Fruit fly (Drosophila melanogaster) whole organism, embryonic: ENCODE measurements around the gene CG43095.
A peak's percentile ranks its signal among the peaks of the same experiment; 100 is the strongest.

Experiments
- CG10462 ChIP-seq: fragments of 200-800 bp; sonication (Bioruptor generic); optimal IDR thresholded peaks from 2 replicates; lab custom pipeline; 2016; ENCODE audit warnings: missing biosample characterization, missing genetic modification characterization
- CG10959 ChIP-seq: fragments of 200-800 bp; sonication (Bioruptor generic); IDR thresholded peaks from 2 replicates; pipeline ENCODE4 v1.3.6; 2022; ENCODE audit warnings: missing biosample characterization, missing genetic modification characterization
- CG11504 ChIP-seq: fragments of 200-800 bp; sonication (Bioruptor generic); optimal IDR thresholded peaks from 3 replicates; lab custom pipeline; 2019; ENCODE audit warnings: missing biosample characterization, mild to moderate bottlenecking, missing genetic modification characterization, moderate library complexity
- CG11560 ChIP-seq: fragments of 200-800 bp; sonication (Bioruptor generic); IDR thresholded peaks from 3 replicates; pipeline ENCODE4 v1.3.6; 2022; ENCODE audit warnings: missing biosample characterization, missing genetic modification characterization
- CG12155 ChIP-seq: fragments of 200-800 bp; sonication (Bioruptor generic); optimal IDR thresholded peaks from 3 replicates; lab custom pipeline; 2016; ENCODE audit warnings: missing biosample characterization, missing genetic modification characterization
- CG13424 ChIP-seq: fragments of 200-800 bp; sonication (Bioruptor generic); optimal IDR thresholded peaks from 2 replicates; lab custom pipeline; 2019; ENCODE audit warnings: missing biosample characterization, mild to moderate bottlenecking, missing genetic modification characterization, moderate library complexity
- CG13894 ChIP-seq: fragments of 200-800 bp; sonication (Bioruptor generic); optimal IDR thresholded peaks from 3 replicates; lab custom pipeline; 2018; ENCODE audit warnings: missing biosample characterization, mild to moderate bottlenecking, missing genetic modification characterization, moderate library complexity
- CG16813 ChIP-seq: fragments of 200-800 bp; sonication (Bioruptor generic); IDR thresholded peaks from 3 replicates; pipeline ENCODE4 v1.3.6; 2022; ENCODE audit warnings: missing biosample characterization, missing genetic modification characterization; ENCODE audit not compliant: partially characterized antibody
- CG17385 ChIP-seq: fragments of 200-800 bp; sonication (Bioruptor generic); optimal IDR thresholded peaks from 3 replicates; lab custom pipeline; 2018; ENCODE audit warnings: missing biosample characterization, mild to moderate bottlenecking, missing genetic modification characterization
- CG17612 ChIP-seq: fragments of 200-800 bp; sonication (Bioruptor generic); IDR thresholded peaks from 2 replicates; pipeline ENCODE4 v1.3.6; 2022; ENCODE audit warnings: missing biosample characterization, missing genetic modification characterization
- CG1792 ChIP-seq: fragments of 200-800 bp; sonication (Bioruptor generic); optimal IDR thresholded peaks from 2 replicates; lab custom pipeline; 2016; ENCODE audit warnings: missing biosample characterization, missing genetic modification characterization
- CG1832 ChIP-seq: fragments of 200-800 bp; sonication (Bioruptor generic); optimal IDR thresholded peaks from 2 replicates; lab custom pipeline; 2017; ENCODE audit warnings: missing biosample characterization, mild to moderate bottlenecking, missing genetic modification characterization, inconsistent platforms
- CG2129 ChIP-seq: fragments of 200-800 bp; sonication (Bioruptor generic); IDR thresholded peaks from 2 replicates; pipeline ENCODE4 v1.3.6; 2022; ENCODE audit warnings: missing biosample characterization, missing genetic modification characterization; ENCODE audit not compliant: partially characterized antibody
- CG30020 ChIP-seq: fragments of 200-800 bp; optimal IDR thresholded peaks from 2 replicates; lab custom pipeline; 2019; ENCODE audit warnings: missing biosample characterization, mild to moderate bottlenecking, missing genetic modification characterization, moderate library complexity
- CG3065 ChIP-seq: fragments of 200-800 bp; sonication (Bioruptor generic); optimal IDR thresholded peaks from 2 replicates; lab custom pipeline; 2016; ENCODE audit warnings: missing biosample characterization, missing genetic modification characterization
- CG34376 ChIP-seq: fragments of 200-800 bp; sonication (Bioruptor generic); optimal IDR thresholded peaks from 2 replicates; lab custom pipeline; 2018; ENCODE audit warnings: missing biosample characterization, mild to moderate bottlenecking, missing genetic modification characterization
- CG4328 ChIP-seq: fragments of 200-800 bp; sonication (Bioruptor generic); optimal IDR thresholded peaks from 3 replicates; lab custom pipeline; 2017; ENCODE audit warnings: missing biosample characterization, missing genetic modification reagents, missing genetic modification characterization
- CG4854 ChIP-seq: fragments of 200-800 bp; sonication (Bioruptor generic); optimal IDR thresholded peaks from 2 replicates; lab custom pipeline; 2016; ENCODE audit warnings: missing biosample characterization, missing genetic modification characterization, inconsistent platforms
- CG6175 ChIP-seq: fragments of 200-800 bp; sonication (Bioruptor generic); IDR thresholded peaks from 3 replicates; pipeline ENCODE4 v1.3.6; 2022; ENCODE audit warnings: missing biosample characterization, missing genetic modification characterization
- CG7372 ChIP-seq: fragments of 200-800 bp; sonication (Bioruptor generic); IDR thresholded peaks from 2 replicates; pipeline ENCODE4 v1.3.6; 2022; ENCODE audit warnings: missing biosample characterization, missing genetic modification characterization
- CG7745 ChIP-seq: fragments of 200-800 bp; sonication (Bioruptor generic); optimal IDR thresholded peaks from 2 replicates; lab custom pipeline; 2018; ENCODE audit warnings: missing biosample characterization, mild to moderate bottlenecking, missing genetic modification characterization, moderate library complexity
- CG8478 ChIP-seq: fragments of >200 bp; optimal IDR thresholded peaks from 2 replicates; lab custom pipeline; 2018
- CG8765 ChIP-seq: fragments of 200-800 bp; sonication (Bioruptor generic); IDR thresholded peaks from 2 replicates; pipeline ENCODE4 v1.3.6; 2022; ENCODE audit warnings: missing biosample characterization, missing genetic modification characterization
- E2f2 ChIP-seq: fragments of 200-800 bp; sonication (Bioruptor generic); IDR thresholded peaks from 2 replicates; pipeline ENCODE4 v1.3.6; 2022; ENCODE audit warnings: missing biosample characterization, missing genetic modification characterization
- Hr51 ChIP-seq, 2 experiments: fragments of 200-800 bp; sonication (Bioruptor generic); optimal IDR thresholded peaks; 2 replicates in 1 of 2; 3 replicates in 1 of 2; lab custom pipeline; 2016 to 2018; ENCODE audit warnings: missing biosample characterization in 2 of 2, missing genetic modification characterization in 2 of 2, mild to moderate bottlenecking in 1 of 2, moderate library complexity in 1 of 2
- Kr ChIP-seq: fragments of 200-800 bp; sonication (Bioruptor generic); optimal IDR thresholded peaks from 2 replicates; lab custom pipeline; 2017; ENCODE audit warnings: missing biosample characterization, mild to moderate bottlenecking, missing genetic modification characterization
- Max ChIP-seq: fragments of 200-800 bp; sonication (Bioruptor generic); optimal IDR thresholded peaks from 2 replicates; lab custom pipeline; 2016; ENCODE audit warnings: missing biosample characterization, mild to moderate bottlenecking, missing genetic modification characterization
- Meics ChIP-seq: fragments of 200-800 bp; sonication (Bioruptor generic); optimal IDR thresholded peaks from 2 replicates; lab custom pipeline; 2017; ENCODE audit warnings: missing biosample characterization, mild to moderate bottlenecking, missing genetic modification characterization
- Mrtf ChIP-seq: fragments of 200-800 bp; sonication (Bioruptor generic); IDR thresholded peaks from 3 replicates; pipeline ENCODE4 v1.3.6; 2022; ENCODE audit warnings: missing biosample characterization, missing genetic modification characterization
- NC2β ChIP-seq: fragments of 200-800 bp; sonication (Bioruptor generic); optimal IDR thresholded peaks from 2 replicates; lab custom pipeline; 2016; ENCODE audit warnings: missing biosample characterization, missing genetic modification characterization
- Ptx1 ChIP-seq: fragments of 200-800 bp; sonication (Bioruptor generic); IDR thresholded peaks from 2 replicates; pipeline ENCODE4 v1.3.6; 2022; ENCODE audit warnings: missing biosample characterization, missing genetic modification characterization
- Ravus ChIP-seq: fragments of 200-800 bp; sonication (Bioruptor generic); IDR thresholded peaks from 2 replicates; pipeline ENCODE4 v1.3.6; 2022; ENCODE audit warnings: missing biosample characterization, missing genetic modification characterization
- Rfx ChIP-seq: fragments of 200-800 bp; sonication (Bioruptor generic); IDR thresholded peaks from 2 replicates; pipeline ENCODE4 v1.3.6; 2022; ENCODE audit warnings: missing biosample characterization, missing genetic modification characterization
- Six4 ChIP-seq: fragments of 200-800 bp; sonication (Bioruptor generic); optimal IDR thresholded peaks from 2 replicates; lab custom pipeline; 2016; ENCODE audit warnings: missing biosample characterization, missing genetic modification characterization
- ap ChIP-seq: fragments of 200-800 bp; sonication (Bioruptor generic); IDR thresholded peaks from 2 replicates; pipeline ENCODE4 v1.3.6; 2022; ENCODE audit warnings: missing biosample characterization, missing genetic modification characterization
- az2 ChIP-seq: fragments of 200-800 bp; sonication (Bioruptor generic); optimal IDR thresholded peaks from 3 replicates; lab custom pipeline; 2016; ENCODE audit warnings: missing biosample characterization, missing genetic modification characterization
- chif ChIP-seq, 2 experiments: fragments of 200-800 bp; sonication (Bioruptor generic); optimal IDR thresholded peaks; 3 replicates each; lab custom pipeline; 2016; ENCODE audit warnings: missing biosample characterization in 2 of 2, missing genetic modification characterization in 2 of 2
- chn ChIP-seq: fragments of 200-800 bp; sonication (Bioruptor generic); optimal IDR thresholded peaks from 2 replicates; lab custom pipeline; 2016; ENCODE audit warnings: missing biosample characterization, missing genetic modification characterization
- corto ChIP-seq: fragments of 200-800 bp; sonication (Bioruptor generic); optimal IDR thresholded peaks from 2 replicates; lab custom pipeline; 2016; ENCODE audit warnings: missing biosample characterization, mild to moderate bottlenecking, missing genetic modification characterization, moderate library complexity
- dan ChIP-seq: fragments of 200-800 bp; sonication (Bioruptor generic); IDR thresholded peaks from 2 replicates; pipeline ENCODE4 v1.3.6; 2022; ENCODE audit warnings: missing biosample characterization, missing genetic modification characterization
- dm ChIP-seq: fragments of 200-800 bp; sonication (Bioruptor generic); optimal IDR thresholded peaks from 3 replicates; lab custom pipeline; 2016; ENCODE audit warnings: missing biosample characterization, missing genetic modification characterization
- h ChIP-seq: fragments of >200 bp; optimal IDR thresholded peaks from 2 replicates; lab custom pipeline; 2017
- jing ChIP-seq: fragments of 200-800 bp; sonication (Bioruptor generic); optimal IDR thresholded peaks from 2 replicates; lab custom pipeline; 2018; ENCODE audit warnings: missing biosample characterization, mild to moderate bottlenecking, missing genetic modification characterization
- lbe ChIP-seq: fragments of 200-800 bp; sonication (Bioruptor generic); optimal IDR thresholded peaks from 2 replicates; lab custom pipeline; 2016; ENCODE audit warnings: missing biosample characterization, mild to moderate bottlenecking, missing genetic modification characterization
- nerfin-1 ChIP-seq: fragments of 200-800 bp; sonication (Bioruptor generic); optimal IDR thresholded peaks from 3 replicates; lab custom pipeline; 2019; ENCODE audit warnings: missing biosample characterization, mild to moderate bottlenecking, missing genetic modification characterization, moderate library complexity
- nom ChIP-seq: fragments of 200-800 bp; sonication (Bioruptor generic); optimal IDR thresholded peaks from 2 replicates; lab custom pipeline; 2017; ENCODE audit warnings: missing biosample characterization, missing genetic modification characterization, mild to moderate bottlenecking, moderate library complexity, missing genetic modification reagents
- odd ChIP-seq: fragments of 200-800 bp; sonication (Bioruptor generic); optimal IDR thresholded peaks from 2 replicates; lab custom pipeline; 2017; ENCODE audit warnings: missing biosample characterization, mild to moderate bottlenecking, missing genetic modification characterization
- ranshi ChIP-seq: fragments of 200-800 bp; sonication (Bioruptor generic); IDR thresholded peaks from 2 replicates; pipeline ENCODE4 v1.3.6; 2022; ENCODE audit warnings: missing biosample characterization, missing genetic modification characterization
- sob ChIP-seq: fragments of 200-800 bp; sonication (Bioruptor generic); IDR thresholded peaks from 2 replicates; pipeline ENCODE4 v1.3.6; 2022; ENCODE audit warnings: missing biosample characterization, missing genetic modification characterization
- wdn ChIP-seq: fragments of 200-800 bp; sonication (Bioruptor generic); IDR thresholded peaks from 2 replicates; pipeline ENCODE4 v1.3.6; 2022; ENCODE audit warnings: missing biosample characterization, missing genetic modification characterization

Gene CG43095

DNA sequence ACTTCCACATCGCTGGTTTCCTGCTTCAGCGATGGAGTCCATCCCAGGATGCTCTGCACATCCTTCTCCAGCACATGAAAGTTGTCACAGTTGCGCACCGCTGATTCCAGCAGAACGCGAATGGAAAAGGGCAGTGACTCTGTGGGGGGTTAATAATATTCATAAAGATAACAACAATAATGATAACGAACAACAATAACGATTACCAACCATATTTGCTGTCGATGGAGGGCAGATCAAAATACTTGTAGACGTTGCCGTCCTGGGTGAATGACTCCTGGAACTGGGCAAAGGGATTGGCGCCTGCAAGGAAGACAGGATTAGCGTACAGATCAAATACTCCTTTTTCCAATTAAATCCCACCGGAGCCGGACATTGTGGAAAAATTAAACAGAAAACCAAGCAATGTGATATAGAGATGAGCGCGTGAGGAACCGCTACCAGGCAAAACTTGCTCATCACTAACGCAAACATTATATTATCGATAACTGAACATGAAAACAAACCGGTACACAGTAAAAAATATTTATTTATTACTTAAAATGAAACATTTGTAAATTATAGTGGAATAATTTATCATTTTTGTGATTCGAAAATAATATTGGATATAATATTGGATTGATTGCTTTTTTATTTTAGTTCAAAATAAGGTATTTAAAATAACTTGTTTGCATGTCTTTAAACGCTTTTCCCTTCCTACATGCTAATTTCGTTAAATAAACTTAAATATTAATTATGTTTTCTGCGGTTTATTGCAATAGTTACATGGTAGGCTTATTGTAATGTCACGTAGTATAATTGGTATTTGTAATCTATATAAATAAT is 47.2 kb downstream of the CG43095 start, which contains the start of gene Irp-1A (continued):
- TF ChIP-seq dan = no peak
- no peak for TF ChIP-seq CG11560 (tag; lab: Robert Waterston, UW)
- TF ChIP-seq Kr (GFP tag; lab: Kevin White, UChicago) = no peak
- peak; percentile 86 for TF ChIP-seq Rfx (GFP tag; lab: Robert Waterston, UW)
- TF ChIP-seq Six4 (GFP tag; lab: Kevin White, UChicago) = peak; percentile 71
- TF ChIP-seq wdn (GFP tag; lab: Robert Waterston, UW) = peak; percentile 74
- no peak for TF ChIP-seq CG1832 (GFP tag; lab: Kevin White, UChicago)
- peak; percentile 51 for TF ChIP-seq CG4328 (GFP tag; lab: Kevin White, UChicago)
- TF ChIP-seq dm (GFP tag; lab: Kevin White, UChicago) = peak; percentile 35
- peak; percentile 57; the same call in 1 of the 2 replicates for TF ChIP-seq CG7372 (GFP tag; lab: Robert Waterston, UW)
- peak; percentile 81 for TF ChIP-seq CG16813 (GFP tag; lab: Robert Waterston, UW)
- no peak for TF ChIP-seq jing (GFP tag; lab: Kevin White, UChicago)
- TF ChIP-seq CG13894 (tag; lab: Kevin White, UChicago) = peak; percentile 81
- TF ChIP-seq CG4854 (GFP tag; lab: Kevin White, UChicago) = no peak
- peak; percentile 28 to 87 for TF ChIP-seq Hr51 (GFP tag; optimal IDR thresholded peaks at IDR 0.05; lab: Kevin White, UChicago)
- peak; percentile 56 for TF ChIP-seq lbe
- no peak for TF ChIP-seq CG7745 (tag; lab: Kevin White, UChicago)
- TF ChIP-seq NC2β (GFP tag; lab: Kevin White, UChicago) = no peak
- TF ChIP-seq chn (GFP tag; lab: Kevin White, UChicago) = peak; percentile 14
- peak; percentile 87 for TF ChIP-seq sob
- peak; percentile 31 for TF ChIP-seq CG10462 (GFP tag; lab: Kevin White, UChicago)
- peak; percentile 66 for TF ChIP-seq nerfin-1
- TF ChIP-seq CG2129 (GFP tag; lab: Robert Waterston, UW) = peak; percentile 71
- no peak for TF ChIP-seq chif (GFP tag; optimal IDR thresholded peaks at IDR 0.05; lab: Kevin White, UChicago)
- no peak for TF ChIP-seq CG10959 (GFP tag; lab: Robert Waterston, UW)
- no peak for TF ChIP-seq CG6175 (GFP tag; lab: Robert Waterston, UW)
- peak; percentile 73 for TF ChIP-seq CG17385
- TF ChIP-seq corto = no peak
- peak; percentile 18 for TF ChIP-seq CG1792 (GFP tag; lab: Kevin White, UChicago)
- TF ChIP-seq Ravus (GFP tag; lab: Robert Waterston, UW) = peak; percentile 2; the same call in 1 of the 2 replicates
- peak; percentile 85 for TF ChIP-seq CG11504 (tag; lab: Kevin White, UChicago)
- TF ChIP-seq CG8478 (lab: Kevin White, UChicago) = no peak
- peak; percentile 56 for TF ChIP-seq Max (GFP tag; lab: Kevin White, UChicago)
- TF ChIP-seq odd (GFP tag; lab: Kevin White, UChicago) = peak; percentile 47
- peak; percentile 69 for TF ChIP-seq CG12155 (GFP tag; lab: Kevin White, UChicago)
- TF ChIP-seq h (lab: Kevin White, UChicago) = no peak
- peak; percentile 81 for TF ChIP-seq CG13424
- TF ChIP-seq Meics (GFP tag; lab: Kevin White, UChicago) = peak; percentile 70
- TF ChIP-seq CG30020 (tag; lab: Kevin White, UChicago) = peak; percentile 56
- TF ChIP-seq ranshi = peak; percentile 75
- peak; percentile 58 for TF ChIP-seq ap
- TF ChIP-seq az2 (GFP tag; lab: Kevin White, UChicago) = peak; percentile 60
- 0 out of 2 replicates have a peak, but pooled peaks have one; percentile 22 for TF ChIP-seq CG17612
- peak; percentile 80 for TF ChIP-seq Ptx1 (GFP tag; lab: Robert Waterston, UW)
- TF ChIP-seq CG3065 = peak; percentile 65
- peak; percentile 60 for TF ChIP-seq E2f2 (GFP tag; lab: Robert Waterston, UW)
- peak; percentile 7 for TF ChIP-seq CG34376 (GFP tag; lab: Kevin White, UChicago)
- TF ChIP-seq Mrtf (GFP tag; lab: Robert Waterston, UW) = peak; percentile 35; the same call in 1 of the 3 replicates
- peak; percentile 35 for TF ChIP-seq nom (GFP tag; lab: Kevin White, UChicago)
- no peak for TF ChIP-seq CG8765 (GFP tag; lab: Robert Waterston, UW)
